Worm (Caenorhabditis elegans) whole organism, young adult: ENCODE results near the gene F22B5.6.

Experiments
- C17E4.6 ChIP-seq: fragments of 200-800 bp; sonication (Bioruptor generic); IDR thresholded peaks from 2 replicates; pipeline ENCODE4 v1.3.6; 2022; ENCODE audit warnings: missing genetic modification reagents, missing genetic modification characterization, missing compliant biosample characterization
- F23B12.7 ChIP-seq: sonication (generic microtip); optimal IDR thresholded peaks from 2 replicates; lab custom pipeline; 2017; ENCODE audit warnings: missing genetic modification characterization, mild to moderate bottlenecking, missing compliant biosample characterization, antibody characterized with exemption, moderate library complexity; ENCODE audit not compliant: insufficient read depth
- T26A5.8 ChIP-seq: sonication (generic microtip); optimal IDR thresholded peaks from 2 replicates; lab custom pipeline; 2016; ENCODE audit warnings: missing genetic modification characterization, missing compliant biosample characterization
- Y79H2A.3 ChIP-seq: fragments of 200-800 bp; sonication (Bioruptor generic); conservative IDR thresholded peaks from 2 replicates; pipeline ENCODE4 v1.3.6; 2022; ENCODE audit warnings: missing genetic modification reagents, missing genetic modification characterization, missing compliant biosample characterization
- ama-1 ChIP-seq, 3 experiments: fragments of 150-350 bp in 1 of 3; sonication (generic microtip) in 2 of 3; optimal IDR thresholded peaks; 2 replicates each; lab custom pipeline; 2014 to 2018; ENCODE audit warnings: missing biosample characterization in 2 of 3, missing genetic modification characterization in 2 of 3, missing genetic modification reagents in 2 of 3
- aptf-3 ChIP-seq: fragments of 200-800 bp; sonication (Bioruptor generic); IDR thresholded peaks from 2 replicates; pipeline ENCODE4 v1.3.6; 2022; ENCODE audit warnings: missing genetic modification characterization, missing compliant biosample characterization
- atf-7 ChIP-seq: sonication (generic microtip); optimal IDR thresholded peaks from 2 replicates; lab custom pipeline; 2017; ENCODE audit warnings: mild to moderate bottlenecking, missing genetic modification characterization, missing compliant biosample characterization
- ccch-3 ChIP-seq: fragments of 200-800 bp; sonication (Bioruptor generic); optimal IDR thresholded peaks from 2 replicates; lab custom pipeline; 2018; ENCODE audit warnings: mild to moderate bottlenecking, missing genetic modification characterization, missing compliant biosample characterization
- cebp-1 ChIP-seq, 2 experiments: fragments of 200-800 bp in 1 of 2; sonication (Bioruptor generic) in 1 of 2; sonication (generic microtip) in 1 of 2; IDR thresholded peaks in 1 of 2; optimal IDR thresholded peaks in 1 of 2; 2 replicates each; pipeline versions ENCODE4 v1.3.6 to Lab custom; 2017 to 2022; ENCODE audit warnings: missing compliant biosample characterization in 2 of 2, missing genetic modification characterization in 2 of 2, mild to moderate bottlenecking in 1 of 2, missing genetic modification reagents in 1 of 2, moderate library complexity in 1 of 2
- ceh-100 ChIP-seq: fragments of 200-800 bp; sonication (Bioruptor generic); IDR thresholded peaks from 2 replicates; pipeline ENCODE4 v1.3.6; 2022; ENCODE audit warnings: missing genetic modification reagents, missing genetic modification characterization, missing compliant biosample characterization
- ceh-58 ChIP-seq: fragments of 200-800 bp; sonication (Bioruptor generic); IDR thresholded peaks from 2 replicates; pipeline ENCODE4 v1.3.6; 2022; ENCODE audit warnings: missing genetic modification characterization, missing compliant biosample characterization
- ceh-91 ChIP-seq: fragments of 200-800 bp; sonication (Bioruptor generic); IDR thresholded peaks from 2 replicates; pipeline ENCODE4 v1.3.6; 2022; ENCODE audit warnings: missing genetic modification reagents, missing genetic modification characterization, missing compliant biosample characterization
- die-1 ChIP-seq: sonication (generic microtip); optimal IDR thresholded peaks from 2 replicates; lab custom pipeline; 2016; ENCODE audit warnings: missing genotype, mild to moderate bottlenecking, missing genetic modification characterization, missing compliant biosample characterization
- egl-18 ChIP-seq: fragments of 200-800 bp; sonication (Bioruptor generic); IDR thresholded peaks from 2 replicates; pipeline ENCODE4 v1.3.6; 2022; ENCODE audit warnings: missing genetic modification reagents, missing genetic modification characterization, missing compliant biosample characterization
- egrh-3 ChIP-seq: fragments of 200-800 bp; sonication (Bioruptor generic); IDR thresholded peaks from 2 replicates; pipeline ENCODE4 v1.3.6; 2022; ENCODE audit warnings: missing genetic modification reagents, missing genetic modification characterization, missing compliant biosample characterization
- ekl-4 ChIP-seq: fragments of 200-800 bp; sonication (Bioruptor generic); IDR thresholded peaks from 2 replicates; pipeline ENCODE4 v1.3.6; 2022; ENCODE audit warnings: missing genetic modification reagents, missing genetic modification characterization, missing compliant biosample characterization
- gei-17 ChIP-seq: fragments of 200-800 bp; sonication (Bioruptor generic); optimal IDR thresholded peaks from 2 replicates; lab custom pipeline; 2018; ENCODE audit warnings: mild to moderate bottlenecking, missing genetic modification characterization, missing compliant biosample characterization
- hlh-26 ChIP-seq: fragments of 200-800 bp; sonication (Bioruptor generic); conservative IDR thresholded peaks from 2 replicates; pipeline ENCODE4 v1.3.6; 2022; ENCODE audit warnings: missing genetic modification reagents, missing genetic modification characterization, missing compliant biosample characterization
- let-526 ChIP-seq: fragments of 200-800 bp; sonication (Bioruptor generic); IDR thresholded peaks from 2 replicates; pipeline ENCODE4 v1.3.6; 2022; ENCODE audit warnings: missing genetic modification reagents, missing genetic modification characterization, missing compliant biosample characterization
- let-607 ChIP-seq, 2 experiments: fragments of 200-800 bp in 1 of 2; sonication (Bioruptor generic) in 1 of 2; sonication (generic microtip) in 1 of 2; optimal IDR thresholded peaks; 2 replicates each; lab custom pipeline; 2016 to 2018; ENCODE audit warnings: mild to moderate bottlenecking in 2 of 2, missing compliant biosample characterization in 2 of 2, missing genetic modification characterization in 2 of 2, moderate library complexity in 2 of 2, missing genotype in 1 of 2
- lin-26 ChIP-seq: fragments of 200-800 bp; sonication (Bioruptor generic); IDR thresholded peaks from 2 replicates; pipeline ENCODE4 v1.3.6; 2022; ENCODE audit warnings: missing genetic modification reagents, missing genetic modification characterization, missing compliant biosample characterization
- lin-40 ChIP-seq: sonication (generic microtip); optimal IDR thresholded peaks from 2 replicates; lab custom pipeline; 2016; ENCODE audit warnings: missing genetic modification characterization, mild to moderate bottlenecking, missing compliant biosample characterization, missing genotype, missing genetic modification reagents
- madf-8 ChIP-seq: fragments of 200-800 bp; sonication (Bioruptor generic); conservative IDR thresholded peaks from 2 replicates; pipeline ENCODE4 v1.3.6; 2022; ENCODE audit warnings: missing genetic modification reagents, missing genetic modification characterization, missing compliant biosample characterization
- nfyb-1 ChIP-seq: fragments of 200-800 bp; sonication (Bioruptor generic); IDR thresholded peaks from 2 replicates; pipeline ENCODE4 v1.3.6; 2022; ENCODE audit warnings: missing genetic modification reagents, missing genetic modification characterization, missing compliant biosample characterization
- nhr-179 ChIP-seq: sonication (generic microtip); optimal IDR thresholded peaks from 2 replicates; lab custom pipeline; 2016; ENCODE audit warnings: mild to moderate bottlenecking, missing genetic modification characterization, missing compliant biosample characterization
- nhr-27 ChIP-seq: fragments of 200-800 bp; sonication (Bioruptor generic); optimal IDR thresholded peaks from 2 replicates; lab custom pipeline; 2018; ENCODE audit warnings: mild to moderate bottlenecking, missing genetic modification characterization, moderate library complexity, missing compliant biosample characterization
- nhr-80 ChIP-seq: sonication (generic microtip); optimal IDR thresholded peaks from 2 replicates; lab custom pipeline; 2016; ENCODE audit warnings: missing genetic modification characterization, missing compliant biosample characterization
- nhr-90 ChIP-seq: sonication (generic microtip); optimal IDR thresholded peaks from 2 replicates; lab custom pipeline; 2016; ENCODE audit warnings: missing genotype, mild to moderate bottlenecking, missing genetic modification characterization, missing compliant biosample characterization
- rec-8 ChIP-seq, 2 experiments: sonication (generic microtip); optimal IDR thresholded peaks; 2 replicates each; lab custom pipeline; 2016; ENCODE audit warnings: mild to moderate bottlenecking in 2 of 2, missing genetic modification characterization in 2 of 2, missing genetic modification reagents in 2 of 2, missing genotype in 2 of 2, missing biosample characterization in 1 of 2, missing compliant biosample characterization in 1 of 2, moderate library complexity in 1 of 2
- sdz-38 ChIP-seq: sonication (generic microtip); optimal IDR thresholded peaks from 2 replicates; lab custom pipeline; 2016; ENCODE audit warnings: missing genotype, missing genetic modification characterization, missing compliant biosample characterization
- snpc-1.1 ChIP-seq: sonication (generic microtip); optimal IDR thresholded peaks from 2 replicates; lab custom pipeline; 2017; ENCODE audit warnings: missing genetic modification characterization, mild to moderate bottlenecking, missing compliant biosample characterization, antibody characterized with exemption, moderate library complexity, missing genotype, missing genetic modification reagents; ENCODE audit not compliant: insufficient read depth
- snpc-3.4 ChIP-seq: sonication (generic microtip); optimal IDR thresholded peaks from 2 replicates; lab custom pipeline; 2017; ENCODE audit warnings: missing genetic modification characterization, mild to moderate bottlenecking, missing compliant biosample characterization, antibody characterized with exemption, moderate library complexity, missing genotype, missing genetic modification reagents
- somi-1 ChIP-seq: fragments of 200-800 bp; sonication (Bioruptor generic); optimal IDR thresholded peaks from 2 replicates; lab custom pipeline; 2018; ENCODE audit warnings: mild to moderate bottlenecking, missing genetic modification characterization, missing compliant biosample characterization
- tlf-1 ChIP-seq: fragments of 200-800 bp; sonication (Bioruptor generic); optimal IDR thresholded peaks from 2 replicates; lab custom pipeline; 2018; ENCODE audit warnings: mild to moderate bottlenecking, missing genetic modification characterization, missing compliant biosample characterization
- unc-130 ChIP-seq: sonication (generic microtip); optimal IDR thresholded peaks from 2 replicates; lab custom pipeline; 2016; ENCODE audit warnings: missing genetic modification reagents, missing genetic modification characterization, missing compliant biosample characterization
- zfh-2 ChIP-seq: fragments of 200-800 bp; sonication (Bioruptor generic); conservative IDR thresholded peaks from 2 replicates; pipeline ENCODE4 v1.3.6; 2022; ENCODE audit warnings: missing genetic modification reagents, missing genetic modification characterization, missing compliant biosample characterization
- ztf-22 ChIP-seq: fragments of 200-800 bp; sonication (Bioruptor generic); optimal IDR thresholded peaks from 2 replicates; lab custom pipeline; 2018; ENCODE audit warnings: mild to moderate bottlenecking, missing genetic modification characterization, moderate library complexity, missing compliant biosample characterization
- ztf-26 ChIP-seq: sonication (generic microtip); optimal IDR thresholded peaks from 2 replicates; lab custom pipeline; 2017; ENCODE audit warnings: missing genetic modification characterization, missing compliant biosample characterization
- ztf-6 ChIP-seq: fragments of 200-800 bp; sonication (Bioruptor generic); IDR thresholded peaks from 2 replicates; pipeline ENCODE4 v1.3.6; 2022; ENCODE audit warnings: missing genetic modification reagents, missing genetic modification characterization, missing compliant biosample characterization

Gene F22B5.6

DNA sequence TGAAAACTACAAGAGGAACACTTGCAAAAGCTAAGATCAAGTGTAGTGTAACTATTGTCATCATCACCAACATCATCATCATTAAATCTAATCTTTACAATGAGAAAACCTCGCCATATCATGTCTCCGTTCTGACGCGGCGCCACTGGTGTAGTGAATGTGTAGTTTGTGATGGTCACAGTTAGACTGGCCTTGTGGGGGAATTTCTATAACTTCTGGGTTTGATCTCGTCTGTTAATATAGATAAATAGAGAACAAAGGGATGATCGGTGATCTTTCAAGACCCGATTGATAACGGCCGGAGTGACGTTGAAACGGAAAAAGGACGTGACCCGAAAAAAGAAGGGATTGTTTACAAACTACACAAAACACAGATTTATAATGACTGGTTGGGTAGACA lies 15.2 kb downstream of the F22B5.6 start:
- TF ChIP-seq somi-1 (peak; percentile 6), ztf-26 (tag; lab: Kevin White, UChicago) (peak; percentile 29), let-607 (tag; optimal IDR thresholded peaks at IDR 0.05; lab: Kevin White, UChicago) (no peak), lin-26 (0 out of 2 replicates have a peak, but pooled peaks have one; percentile 9)

- TF ChIP-seq atf-7 (tag; lab: Kevin White, UChicago) (peak; percentile 6), nhr-90 (tag; lab: Kevin White, UChicago) (no peak), let-526 (no peak), egl-18 (no peak), ceh-100 (no peak), cebp-1 (GFP tag; IDR thresholded peaks at IDR 0.05; lab: Robert Waterston, UW) (no peak), cebp-1 (tag; optimal IDR thresholded peaks at IDR 0.05; lab: Kevin White, UChicago) (no peak), snpc-1.1 (no peak), ama-1 (optimal IDR thresholded peaks at IDR 0.05; lab: Kevin White, UChicago) (peak; percentile 68), ama-1 (GFP tag; optimal IDR thresholded peaks at IDR 0.05; lab: Kevin White, UChicago) (no peak), nhr-27 (tag; lab: Kevin White, UChicago) (no peak), snpc-3.4 (tag; lab: Kevin White, UChicago) (no peak), ztf-26 (tag; lab: Kevin White, UChicago) (no peak), lin-40 (tag; lab: Kevin White, UChicago) (peak; percentile 3)
These were observed 15.9 kb downstream of the F22B5.6 start for ce11 chrII:8440097-8440496.

DNA sequence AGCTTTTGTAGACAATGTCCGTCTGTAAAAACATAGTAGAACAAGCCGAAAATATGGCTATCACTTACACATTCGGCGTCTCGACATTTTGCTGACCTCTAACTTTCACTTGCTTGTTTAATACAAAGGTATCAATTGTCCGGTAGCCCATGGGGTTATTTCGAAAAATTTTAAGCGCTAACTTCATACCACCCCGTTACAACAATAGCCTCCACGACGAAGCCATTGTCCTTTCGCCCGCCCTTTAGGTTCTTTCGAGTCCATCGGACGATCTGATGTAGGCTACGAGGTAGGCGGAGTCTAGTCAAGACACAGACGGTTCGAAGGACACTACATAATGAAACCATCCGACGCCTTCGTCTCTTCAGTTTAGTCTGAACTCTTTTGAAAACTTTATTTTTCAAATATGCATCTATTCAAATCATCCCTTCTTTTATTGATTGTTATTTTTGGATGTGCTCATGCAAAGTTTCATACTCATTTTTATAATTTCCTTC lies 17.2 kb downstream of the F22B5.6 start, which contains the start of gene lips-10:
Gene lips-10 (plus strand): TSS at position 378 of the 497 bp plus-strand sequence.
- TF ChIP-seq madf-8: no peak
- no peak for TF ChIP-seq ceh-91 (GFP tag; lab: Robert Waterston, UW)
- TF ChIP-seq aptf-3 (GFP tag; lab: Robert Waterston, UW): no peak
- TF ChIP-seq ztf-6 (GFP tag; lab: Robert Waterston, UW): no peak
- no peak for TF ChIP-seq nfyb-1 (GFP tag; lab: Robert Waterston, UW)
- TF ChIP-seq nhr-80 (tag; lab: Kevin White, UChicago): no peak
- TF ChIP-seq hlh-26 (GFP tag; lab: Robert Waterston, UW): no peak
- TF ChIP-seq egl-18: no peak
- TF ChIP-seq ccch-3 (GFP tag; lab: Kevin White, UChicago): no peak
- no peak for TF ChIP-seq ama-1 (optimal IDR thresholded peaks at IDR 0.05; lab: Kevin White, UChicago)
- no peak for TF ChIP-seq ama-1 (GFP tag; optimal IDR thresholded peaks at IDR 0.05; lab: Kevin White, UChicago)
- TF ChIP-seq unc-130 (GFP tag; lab: Kevin White, UChicago): no peak
- TF ChIP-seq gei-17 (GFP tag; lab: Kevin White, UChicago): no peak

- TF ChIP-seq die-1: no peak
- TF ChIP-seq madf-8: no peak
- TF ChIP-seq lin-40 (tag; lab: Kevin White, UChicago): no peak
- TF ChIP-seq ekl-4 (GFP tag; lab: Robert Waterston, UW): no peak
- no peak for TF ChIP-seq sdz-38
- TF ChIP-seq ceh-58 (GFP tag; lab: Robert Waterston, UW): no peak
- TF ChIP-seq rec-8 (tag; optimal IDR thresholded peaks at IDR 0.05; lab: Kevin White, UChicago): no peak
- no peak for TF ChIP-seq zfh-2
- TF ChIP-seq nhr-179 (tag; lab: Kevin White, UChicago): no peak
- no peak for TF ChIP-seq ztf-22 (GFP tag; lab: Kevin White, UChicago)
- no peak for TF ChIP-seq egrh-3
- no peak for TF ChIP-seq Y79H2A.3
- no peak for TF ChIP-seq T26A5.8 (tag; lab: Kevin White, UChicago)
- TF ChIP-seq tlf-1 (GFP tag; lab: Kevin White, UChicago): no peak
- TF ChIP-seq F23B12.7 (tag; lab: Kevin White, UChicago): no peak
- no peak for TF ChIP-seq C17E4.6 (GFP tag; lab: Robert Waterston, UW)
- TF ChIP-seq gei-17 (GFP tag; lab: Kevin White, UChicago): no peak
- no peak for TF ChIP-seq ceh-91 (GFP tag; lab: Robert Waterston, UW)
These were observed 19.0 kb downstream of the F22B5.6 start, which contains the start of gene acp-3 for ce11 chrII:8437035-8437434. TSS of gene acp-3 (minus strand) at chrII:8437135.
